Fruit fly (Drosophila melanogaster) whole organism, embryonic: ENCODE measurements around the gene IntS9.
A peak's percentile ranks its signal among the peaks of the same experiment; 100 is the strongest.

Experiments
- Adf1 ChIP-seq: fragments of 200-800 bp; sonication (Bioruptor generic); IDR thresholded peaks from 2 replicates; pipeline ENCODE4 v1.3.6; 2022; ENCODE audit warnings: missing biosample characterization, missing genetic modification characterization
- Awh ChIP-seq: fragments of 200-800 bp; sonication (Bioruptor generic); IDR thresholded peaks from 2 replicates; pipeline ENCODE4, ENCODE4 v1.3.6; 2022; ENCODE audit warnings: missing biosample characterization, missing genetic modification characterization
- B-H2 ChIP-seq: fragments of 200-800 bp; sonication (Bioruptor generic); optimal IDR thresholded peaks from 2 replicates; lab custom pipeline; 2018; ENCODE audit warnings: missing biosample characterization, mild to moderate bottlenecking, missing genetic modification characterization
- CG10543 ChIP-seq: fragments of 200-800 bp; sonication (Bioruptor generic); optimal IDR thresholded peaks from 3 replicates; lab custom pipeline; 2017; ENCODE audit warnings: missing biosample characterization, mild to moderate bottlenecking, missing genetic modification characterization, moderate library complexity
- CG11247 ChIP-seq: fragments of 200-800 bp; sonication (Bioruptor generic); IDR thresholded peaks from 2 replicates; pipeline ENCODE4 v1.3.6; 2022; ENCODE audit warnings: missing biosample characterization, missing genetic modification characterization
- CG11695 ChIP-seq: fragments of 200-800 bp; sonication (Bioruptor generic); IDR thresholded peaks from 3 replicates; pipeline ENCODE4 v1.3.6; 2022; ENCODE audit warnings: missing biosample characterization, missing genetic modification characterization
- CG16863 ChIP-seq: fragments of 200-800 bp; sonication (Bioruptor generic); optimal IDR thresholded peaks from 3 replicates; lab custom pipeline; 2016; ENCODE audit warnings: missing biosample characterization, missing genetic modification characterization
- CG30403 ChIP-seq: fragments of 200-800 bp; sonication (Bioruptor generic); optimal IDR thresholded peaks from 3 replicates; lab custom pipeline; 2016; ENCODE audit warnings: missing biosample characterization, missing genetic modification characterization
- CG3838 ChIP-seq: fragments of 200-800 bp; sonication (Bioruptor generic); optimal IDR thresholded peaks from 3 replicates; lab custom pipeline; 2016; ENCODE audit warnings: missing biosample characterization, missing genetic modification characterization
- CG3847 ChIP-seq: fragments of 200-800 bp; sonication (Bioruptor generic); IDR thresholded peaks from 2 replicates; pipeline ENCODE4 v1.3.6; 2022; ENCODE audit warnings: missing biosample characterization, missing genetic modification characterization
- CG4328 ChIP-seq: fragments of 200-800 bp; sonication (Bioruptor generic); optimal IDR thresholded peaks from 3 replicates; lab custom pipeline; 2017; ENCODE audit warnings: missing biosample characterization, missing genetic modification reagents, missing genetic modification characterization
- CG5180 ChIP-seq: fragments of 200-800 bp; sonication (Bioruptor generic); optimal IDR thresholded peaks from 3 replicates; lab custom pipeline; 2017; ENCODE audit warnings: missing biosample characterization, missing genetic modification characterization, mild to moderate bottlenecking, moderate library complexity, missing genetic modification reagents
- CG6175 ChIP-seq: fragments of 200-800 bp; sonication (Bioruptor generic); IDR thresholded peaks from 3 replicates; pipeline ENCODE4 v1.3.6; 2022; ENCODE audit warnings: missing biosample characterization, missing genetic modification characterization
- CG6654 ChIP-seq: fragments of 200-800 bp; sonication (Bioruptor generic); optimal IDR thresholded peaks from 2 replicates; lab custom pipeline; 2017; ENCODE audit warnings: missing biosample characterization, mild to moderate bottlenecking, missing genetic modification characterization
- CG6683 ChIP-seq: fragments of 200-800 bp; sonication (Bioruptor generic); optimal IDR thresholded peaks from 2 replicates; lab custom pipeline; 2017; ENCODE audit warnings: missing biosample characterization, mild to moderate bottlenecking, missing genetic modification characterization, missing genetic modification reagents
- CG7271 ChIP-seq: fragments of 200-800 bp; sonication (Bioruptor generic); optimal IDR thresholded peaks from 2 replicates; lab custom pipeline; 2018; ENCODE audit warnings: missing biosample characterization, mild to moderate bottlenecking, missing genetic modification characterization, moderate library complexity
- CG7987 ChIP-seq: fragments of 200-800 bp; sonication (Bioruptor generic); optimal IDR thresholded peaks from 2 replicates; lab custom pipeline; 2018; ENCODE audit warnings: missing biosample characterization, mild to moderate bottlenecking, missing genetic modification characterization, moderate library complexity
- CG9609 ChIP-seq: fragments of 200-800 bp; sonication (Bioruptor generic); optimal IDR thresholded peaks from 3 replicates; lab custom pipeline; 2016; ENCODE audit warnings: missing biosample characterization, missing genetic modification characterization
- Camta ChIP-seq: fragments of 200-800 bp; sonication (Bioruptor generic); optimal IDR thresholded peaks from 2 replicates; lab custom pipeline; 2016; ENCODE audit warnings: missing biosample characterization, missing genetic modification characterization
- CrebB ChIP-seq: fragments of 200-800 bp; sonication (Bioruptor generic); optimal IDR thresholded peaks from 3 replicates; lab custom pipeline; 2018; ENCODE audit warnings: missing biosample characterization, mild to moderate bottlenecking, missing genetic modification characterization
- Dip2 ChIP-seq: fragments of 200-800 bp; sonication (Bioruptor generic); IDR thresholded peaks from 2 replicates; pipeline ENCODE4 v1.3.6; 2022; ENCODE audit warnings: missing biosample characterization, missing genetic modification characterization
- H15 ChIP-seq: fragments of 200-800 bp; sonication (Bioruptor generic); IDR thresholded peaks from 3 replicates; pipeline ENCODE4 v1.3.6; 2022; ENCODE audit warnings: missing biosample characterization, missing genetic modification characterization
- HHEX ChIP-seq: fragments of 200-800 bp; sonication (Bioruptor generic); optimal IDR thresholded peaks from 3 replicates; lab custom pipeline; 2017; ENCODE audit warnings: missing biosample characterization, mild to moderate bottlenecking, missing genetic modification characterization, missing genetic modification reagents
- HmgD ChIP-seq: fragments of 200-800 bp; sonication (Bioruptor generic); optimal IDR thresholded peaks from 3 replicates; lab custom pipeline; 2016; ENCODE audit warnings: missing biosample characterization, missing genetic modification characterization
- Hr39 ChIP-seq: fragments of >200 bp; optimal IDR thresholded peaks from 2 replicates; lab custom pipeline; 2017
- NC2β ChIP-seq: fragments of 200-800 bp; sonication (Bioruptor generic); optimal IDR thresholded peaks from 2 replicates; lab custom pipeline; 2016; ENCODE audit warnings: missing biosample characterization, missing genetic modification characterization
- PHDP ChIP-seq: fragments of 200-800 bp; sonication (Bioruptor generic); optimal IDR thresholded peaks from 3 replicates; lab custom pipeline; 2018; ENCODE audit warnings: missing biosample characterization, mild to moderate bottlenecking, missing genetic modification characterization, moderate library complexity
- Rx ChIP-seq: fragments of 200-800 bp; sonication (Bioruptor generic); IDR thresholded peaks from 2 replicates; pipeline ENCODE4 v1.3.6; 2022; ENCODE audit warnings: missing biosample characterization, missing genetic modification characterization
- Taf1 ChIP-seq: fragments of 200-800 bp; sonication (Bioruptor generic); IDR thresholded peaks from 2 replicates; pipeline ENCODE4 v1.3.6; 2022; ENCODE audit warnings: missing biosample characterization, missing genetic modification characterization
- Xrp1 ChIP-seq: fragments of 200-800 bp; sonication (Bioruptor generic); IDR thresholded peaks from 2 replicates; pipeline ENCODE4 v1.3.6; 2022; ENCODE audit warnings: missing biosample characterization, missing genetic modification characterization
- ase ChIP-seq: fragments of 200-800 bp; sonication (Bioruptor generic); IDR thresholded peaks from 3 replicates; pipeline ENCODE4 v1.3.6; 2022; ENCODE audit warnings: missing biosample characterization, missing genetic modification characterization
- bcd ChIP-seq: fragments of 200-800 bp; sonication (Bioruptor generic); optimal IDR thresholded peaks from 2 replicates; lab custom pipeline; 2017; ENCODE audit warnings: missing biosample characterization, mild to moderate bottlenecking, missing genetic modification characterization
- chif ChIP-seq, 2 experiments: fragments of 200-800 bp; sonication (Bioruptor generic); optimal IDR thresholded peaks; 3 replicates each; lab custom pipeline; 2016; ENCODE audit warnings: missing biosample characterization in 2 of 2, missing genetic modification characterization in 2 of 2
- cwo ChIP-seq: fragments of 200-800 bp; sonication (Bioruptor generic); optimal IDR thresholded peaks from 3 replicates; lab custom pipeline; 2017; ENCODE audit warnings: missing biosample characterization, missing genetic modification characterization, mild to moderate bottlenecking, moderate library complexity, missing genetic modification reagents
- eyg ChIP-seq: fragments of 200-800 bp; sonication (Bioruptor generic); optimal IDR thresholded peaks from 3 replicates; lab custom pipeline; 2016; ENCODE audit warnings: missing biosample characterization, missing genetic modification characterization
- fu2 ChIP-seq: fragments of 200-800 bp; sonication (Bioruptor generic); optimal IDR thresholded peaks from 2 replicates; lab custom pipeline; 2016; ENCODE audit warnings: missing biosample characterization, missing genetic modification characterization
- gt ChIP-seq: fragments of 200-800 bp; sonication (Bioruptor generic); IDR thresholded peaks from 2 replicates; pipeline ENCODE4 v1.3.6; 2022; ENCODE audit warnings: missing biosample characterization, missing genetic modification characterization
- jing ChIP-seq: fragments of 200-800 bp; sonication (Bioruptor generic); optimal IDR thresholded peaks from 2 replicates; lab custom pipeline; 2018; ENCODE audit warnings: missing biosample characterization, mild to moderate bottlenecking, missing genetic modification characterization
- ken ChIP-seq: fragments of 200-800 bp; sonication (Bioruptor generic); IDR thresholded peaks from 3 replicates; pipeline ENCODE4 v1.3.6; 2022; ENCODE audit warnings: missing biosample characterization, missing genetic modification characterization
- klu ChIP-seq: fragments of 200-800 bp; sonication (Bioruptor generic); IDR thresholded peaks from 2 replicates; pipeline ENCODE4 v1.3.6; 2022; ENCODE audit warnings: missing biosample characterization, missing genetic modification characterization
- lilli ChIP-seq: fragments of 200-800 bp; sonication (Bioruptor generic); optimal IDR thresholded peaks from 3 replicates; lab custom pipeline; 2016; ENCODE audit warnings: missing biosample characterization, missing genetic modification characterization
- luna ChIP-seq: fragments of 200-800 bp; sonication (Bioruptor generic); optimal IDR thresholded peaks from 2 replicates; lab custom pipeline; 2016; ENCODE audit warnings: missing biosample characterization, missing genetic modification characterization
- mld ChIP-seq: fragments of 200-800 bp; sonication (Bioruptor generic); IDR thresholded peaks from 3 replicates; pipeline ENCODE4 v1.3.6; 2022; ENCODE audit warnings: missing biosample characterization, missing genetic modification characterization; ENCODE audit not compliant: partially characterized antibody
- otp ChIP-seq: fragments of 200-800 bp; sonication (Bioruptor generic); IDR thresholded peaks from 3 replicates; pipeline ENCODE4, ENCODE4 v1.3.6; 2022; ENCODE audit warnings: missing biosample characterization, missing genetic modification characterization
- pnt ChIP-seq: fragments of 200-800 bp; sonication (Bioruptor generic); optimal IDR thresholded peaks from 3 replicates; lab custom pipeline; 2016; ENCODE audit warnings: missing biosample characterization, missing genetic modification characterization
- repo ChIP-seq: fragments of 200-800 bp; sonication (Bioruptor generic); optimal IDR thresholded peaks from 2 replicates; lab custom pipeline; 2016; ENCODE audit warnings: missing biosample characterization, missing genetic modification characterization
- salm ChIP-seq: fragments of 200-800 bp; sonication (Bioruptor generic); optimal IDR thresholded peaks from 2 replicates; lab custom pipeline; 2018; ENCODE audit warnings: missing biosample characterization, mild to moderate bottlenecking, missing genetic modification characterization
- sens-2 ChIP-seq: fragments of 200-800 bp; sonication (Bioruptor generic); IDR thresholded peaks from 2 replicates; pipeline ENCODE4 v1.3.6; 2022; ENCODE audit warnings: missing biosample characterization, missing genetic modification characterization
- slbo ChIP-seq: fragments of 200-800 bp; sonication (Bioruptor generic); IDR thresholded peaks from 2 replicates; pipeline ENCODE4 v1.3.6; 2022; ENCODE audit warnings: missing biosample characterization, missing genetic modification characterization
- sna ChIP-seq: fragments of 200-800 bp; sonication (Bioruptor generic); IDR thresholded peaks from 2 replicates; pipeline ENCODE4 v1.3.6; 2022; ENCODE audit warnings: missing biosample characterization, missing genetic modification characterization; ENCODE audit not compliant: partially characterized antibody
- trem ChIP-seq: fragments of 200-800 bp; optimal IDR thresholded peaks from 3 replicates; lab custom pipeline; 2019; ENCODE audit warnings: missing biosample characterization, mild to moderate bottlenecking, missing genetic modification characterization, moderate library complexity
- trh ChIP-seq: fragments of 200-800 bp; sonication (Bioruptor generic); optimal IDR thresholded peaks from 2 replicates; lab custom pipeline; 2016; ENCODE audit warnings: missing biosample characterization, missing genetic modification characterization
- yki ChIP-seq: fragments of >200 bp; optimal IDR thresholded peaks from 3 replicates; lab custom pipeline; 2018

Gene IntS9

dm6 chr3L:16105528-16105927 lies at the start of gene IntS9, which contains the start of gene CG43295 (continued):
- TF ChIP-seq Rx (GFP tag; lab: Robert Waterston, UW) (peak; percentile 82), bcd (peak; percentile 72), sens-2 (GFP tag; lab: Robert Waterston, UW) (peak; percentile 77; the same call in 1 of the 2 replicates), CG16863 (GFP tag; lab: Kevin White, UChicago) (peak; percentile 87), trh (GFP tag; lab: Kevin White, UChicago) (peak; percentile 60), CG4328 (GFP tag; lab: Kevin White, UChicago) (no peak), salm (tag; lab: Kevin White, UChicago) (no peak), Adf1 (no peak; the same call in 1 of the 2 replicates), gt (peak; percentile 45), fu2 (peak; percentile 80), eyg (GFP tag; lab: Kevin White, UChicago) (peak; percentile 46), NC2β (peak; percentile 89), slbo (GFP tag; lab: Robert Waterston, UW) (peak; percentile 87), otp (GFP tag; lab: Robert Waterston, UW) (peak; percentile 84), CG6654 (GFP tag; lab: Kevin White, UChicago) (peak; percentile 43), CG5180 (no peak), repo (GFP tag; lab: Kevin White, UChicago) (peak; percentile 80), B-H2 (GFP tag; lab: Kevin White, UChicago) (no peak), klu (GFP tag; lab: Robert Waterston, UW) (no peak; the same call in 1 of the 2 replicates), CG30403 (peak; percentile 90), pnt (GFP tag; lab: Kevin White, UChicago) (peak; percentile 83), HHEX (peak; percentile 72), CG11695 (peak; percentile 77), cwo (GFP tag; lab: Kevin White, UChicago) (no peak), yki (lab: Kevin White, UChicago) (no peak), Taf1 (peak; percentile 66), H15 (peak; percentile 78), sna (GFP tag; lab: Robert Waterston, UW) (no peak), CG9609 (GFP tag; lab: Kevin White, UChicago) (peak; percentile 85), luna (GFP tag; lab: Kevin White, UChicago) (no peak), CG3847 (peak; percentile 65), lilli (GFP tag; lab: Kevin White, UChicago) (peak; percentile 93), CrebB (tag; lab: Kevin White, UChicago) (peak; percentile 64), ase (GFP tag; lab: Robert Waterston, UW) (peak; percentile 79), trem (tag; lab: Kevin White, UChicago) (peak; percentile 83), mld (no peak), CG3838 (GFP tag; lab: Kevin White, UChicago) (peak; percentile 33), CG6175 (GFP tag; lab: Robert Waterston, UW) (no peak), PHDP (tag; lab: Kevin White, UChicago) (no peak), CG7987 (GFP tag; lab: Kevin White, UChicago) (peak; percentile 56), CG6683 (GFP tag; lab: Kevin White, UChicago) (peak; percentile 19), Dip2 (GFP tag; lab: Robert Waterston, UW) (no peak), chif (GFP tag; optimal IDR thresholded peaks at IDR 0.05; lab: Kevin White, UChicago) (peak; percentile 79 to 85), jing (GFP tag; lab: Kevin White, UChicago) (no peak), HmgD (peak; percentile 39), CG10543 (GFP tag; lab: Kevin White, UChicago) (no peak), CG7271 (tag; lab: Kevin White, UChicago) (peak; percentile 70), Awh (GFP tag; lab: Robert Waterston, UW) (peak; percentile 82), CG11247 (GFP tag; lab: Robert Waterston, UW) (peak; percentile 62), ken (GFP tag; lab: Robert Waterston, UW) (peak; percentile 79; the same call in 2 of the 3 replicates), Xrp1 (GFP tag; lab: Robert Waterston, UW) (peak; percentile 92), Hr39 (no peak), Camta (GFP tag; lab: Kevin White, UChicago) (peak; percentile 89)
